Worm (Caenorhabditis elegans): ENCODE measurements around the gene C49C8.5.

Gene C49C8.5

ce11 chrIV:8650696-8651095, 2.8 kb downstream of the C49C8.5 start, which contains the start of gene C49C8.2 (continued):
- TF ChIP-seq lir-3 (tag; optimal IDR thresholded peaks at IDR 0.05) (no peak), aha-1 (tag) (peak; percentile 57), zfp-3 (GFP tag; conservative IDR thresholded peaks at IDR 0.05) (no peak), mes-2 (tag; optimal IDR thresholded peaks at IDR 0.05; ENCODE audit: poor library complexity, severe bottlenecking) (no peak), ceh-62 (tag; optimal IDR thresholded peaks at IDR 0.05) (no peak), ceh-44 (GFP tag; IDR thresholded peaks at IDR 0.05) (no peak), pqm-1 (tag; optimal IDR thresholded peaks at IDR 0.05) (no peak), snpc-4 (tag; optimal IDR thresholded peaks at IDR 0.05) (no peak), F49E8.2 (tag; optimal IDR thresholded peaks at IDR 0.05; ENCODE audit: borderline replicate concordance) (no peak), unc-62 (GFP tag; optimal IDR thresholded peaks at IDR 0.05 in 1 of 2) (peak in 1 of 2 experiments; percentile 81), unc-62 (tag; optimal IDR thresholded peaks at IDR 0.05) (no peak), lin-1 (GFP tag; IDR thresholded peaks at IDR 0.05) (no peak), daf-12 (tag; optimal IDR thresholded peaks at IDR 0.05) (no peak), ztf-7 (tag; optimal IDR thresholded peaks at IDR 0.05) (no peak), nhr-28 (tag; optimal IDR thresholded peaks at IDR 0.05) (peak; percentile 22), Y105C5A.15 (GFP tag; IDR thresholded peaks at IDR 0.05) (no peak), hif-1 (tag; optimal IDR thresholded peaks at IDR 0.05) (no peak), dmd-6 (GFP tag; IDR thresholded peaks at IDR 0.05) (peak; percentile 10; the same call in 1 of the 2 replicates), zfp-2 (tag; optimal IDR thresholded peaks at IDR 0.05) (no peak), daf-19 (GFP tag; conservative IDR thresholded peaks at IDR 0.05) (no peak), mep-1 (tag; optimal IDR thresholded peaks at IDR 0.05) (no peak), dve-1 (tag; optimal IDR thresholded peaks at IDR 0.05; ENCODE audit: insufficient read depth) (peak; percentile 56), snpc-1.2 (GFP tag; IDR thresholded peaks at IDR 0.05) (no peak), nhr-6 (tag; optimal IDR thresholded peaks at IDR 0.05) (no peak), zag-1 (tag; optimal IDR thresholded peaks at IDR 0.05) (no peak), nhr-111 (GFP tag; optimal IDR thresholded peaks at IDR 0.05) (no peak), jun-1 (tag; optimal IDR thresholded peaks at IDR 0.05) (no peak), ztf-11 (tag; optimal IDR thresholded peaks at IDR 0.05) (no peak), nhr-42 (GFP tag; IDR thresholded peaks at IDR 0.05) (no peak), dmd-9 (GFP tag; IDR thresholded peaks at IDR 0.05) (no peak), set-16 (GFP tag; IDR thresholded peaks at IDR 0.05) (no peak), nhr-77 (tag; optimal IDR thresholded peaks at IDR 0.05) (no peak), dmd-8 (GFP tag; IDR thresholded peaks at IDR 0.05) (no peak), gei-8 (GFP tag; optimal IDR thresholded peaks at IDR 0.05) (no peak), unc-39 (tag; optimal IDR thresholded peaks at IDR 0.05) (no peak), nhr-11 (tag; optimal IDR thresholded peaks at IDR 0.05) (no peak)

- TF ChIP-seq ces-1 (GFP tag; optimal IDR thresholded peaks at IDR 0.05) (no peak), ztf-11 (tag; optimal IDR thresholded peaks at IDR 0.05) (no peak), lin-13 (GFP tag; optimal IDR thresholded peaks at IDR 0.05) (no peak), hmg-1.1 (GFP tag; IDR thresholded peaks at IDR 0.05) (no peak), nhr-77 (tag; optimal IDR thresholded peaks at IDR 0.05) (no peak), D1046.2 (GFP tag; IDR thresholded peaks at IDR 0.05) (no peak), dmd-8 (GFP tag; IDR thresholded peaks at IDR 0.05) (no peak), ztf-7 (tag; optimal IDR thresholded peaks at IDR 0.05) (no peak), lin-39 (tag; optimal IDR thresholded peaks at IDR 0.05) (no peak)
These were observed 5.0 kb downstream of the C49C8.5 start, which contains the start of gene cyp-33E1 for ce11 chrIV:8648502-8648901. TSS of gene cyp-33E1 (minus strand) at chrIV:8648602.

ce11 chrIV:8644432-8644831, 9.0 kb downstream of the C49C8.5 start, which contains the start of gene C49C8.3:
TSS of gene C49C8.3 (plus strand) at chrIV:8644732.
- no peak for TF ChIP-seq dmd-6 (GFP tag; IDR thresholded peaks at IDR 0.05)
- TF ChIP-seq Y75B8A.6 (GFP tag; IDR thresholded peaks at IDR 0.05) = no peak
- TF ChIP-seq nhr-41 (GFP tag; IDR thresholded peaks at IDR 0.05) = no peak
- TF ChIP-seq nhr-77 (tag; optimal IDR thresholded peaks at IDR 0.05) = no peak
- no peak for TF ChIP-seq Y5F2A.4 (GFP tag; optimal IDR thresholded peaks at IDR 0.05)
- TF ChIP-seq ceh-44 (GFP tag; IDR thresholded peaks at IDR 0.05) = no peak
